Worm (Caenorhabditis elegans) whole organism, midembryonic: ENCODE results near the gene snu-23.

ENCODE experiments used
- T22C8.4 ChIP-seq: fragments of 200-800 bp; sonication (Bioruptor generic); IDR thresholded peaks from 2 replicates; pipeline ENCODE4 v1.3.6; 2022; ENCODE audit warnings: missing genetic modification characterization, missing compliant biosample characterization
- flt-1 ChIP-seq: fragments of 200-800 bp; sonication (Bioruptor generic); IDR thresholded peaks from 2 replicates; pipeline ENCODE4 v1.3.6; 2022; ENCODE audit warnings: missing genetic modification characterization, missing compliant biosample characterization
- med-1 ChIP-seq: sonication (generic microtip); optimal IDR thresholded peaks from 2 replicates; lab custom pipeline; 2017; ENCODE audit warnings: missing genetic modification characterization, mild to moderate bottlenecking, missing compliant biosample characterization, antibody characterized with exemption, missing genetic modification reagents; ENCODE audit not compliant: insufficient read depth
- ref-1 ChIP-seq: fragments of 200-800 bp; sonication (Bioruptor generic); conservative IDR thresholded peaks from 2 replicates; pipeline ENCODE4 v1.3.6; 2022; ENCODE audit warnings: missing genetic modification reagents, missing genetic modification characterization, missing compliant biosample characterization
- tab-1 ChIP-seq: fragments of 200-800 bp; sonication (Bioruptor generic); IDR thresholded peaks from 2 replicates; pipeline ENCODE4 v1.3.6; 2022; ENCODE audit warnings: missing genetic modification characterization, missing compliant biosample characterization
- ztf-29 ChIP-seq: fragments of 200-800 bp; sonication (Bioruptor generic); IDR thresholded peaks from 2 replicates; pipeline ENCODE4 v1.3.6; 2022; ENCODE audit warnings: missing genetic modification reagents, missing genetic modification characterization, missing compliant biosample characterization

- TF ChIP-seq flt-1 (GFP tag; lab: Robert Waterston, UW) (no peak), ztf-29 (GFP tag; lab: Robert Waterston, UW) (no peak), T22C8.4 (GFP tag; lab: Robert Waterston, UW) (no peak), med-1 (GFP tag; lab: Kevin White, UChicago) (no peak), ref-1 (GFP tag; lab: Robert Waterston, UW) (no peak), tab-1 (GFP tag; lab: Robert Waterston, UW) (no peak)
Measured at ce11 chrIII:7724433-7724832, 45.5 kb downstream of the snu-23 start.
